Fruit fly (Drosophila melanogaster): ENCODE measurements around the gene PolrMT.

The PolrMT gene

DNA sequence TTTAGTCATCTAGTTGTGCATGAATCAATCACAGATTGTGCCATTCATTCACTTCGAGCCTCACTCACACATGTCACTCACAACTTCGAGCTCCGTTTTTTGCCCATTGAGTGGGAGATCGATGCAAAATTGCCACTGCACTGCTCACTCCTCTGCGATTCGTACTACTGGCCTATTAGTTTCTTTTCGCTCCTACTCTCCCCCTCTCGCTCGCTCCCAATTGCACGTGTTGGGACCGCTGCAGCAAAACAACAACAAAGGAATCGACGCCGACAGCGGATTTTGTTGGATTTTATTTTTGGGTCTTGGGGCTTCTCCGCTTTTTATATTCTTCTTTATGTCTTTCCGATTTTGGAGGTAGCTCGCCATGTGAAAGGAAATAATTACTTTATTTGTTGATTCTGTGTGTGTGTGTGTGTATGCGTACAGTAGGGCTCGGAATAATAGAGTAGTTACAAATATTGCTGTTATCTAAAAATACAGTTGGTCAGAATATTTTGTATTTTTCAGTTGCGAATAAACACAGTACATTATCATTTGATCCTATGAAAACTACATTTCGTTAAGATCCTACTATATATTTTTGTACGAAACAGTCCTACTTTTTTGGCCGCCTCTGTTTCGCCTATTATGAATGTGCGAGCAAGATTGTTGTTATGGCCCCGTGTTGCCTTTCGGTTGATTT is 33.9 kb downstream of the PolrMT start (continued):
- TF ChIP-seq gce (GFP tag; IDR thresholded peaks at IDR 0.05) (0 out of 3 replicates have a peak, but pooled peaks have one; percentile 58), Dip3 (GFP tag; optimal IDR thresholded peaks at IDR 0.05) (no peak), nmo (GFP tag; optimal IDR thresholded peaks at IDR 0.05) (peak; percentile 91), BEAF-32 (GFP tag; optimal IDR thresholded peaks at IDR 0.05) (no peak), CG10565 (GFP tag; optimal IDR thresholded peaks at IDR 0.05) (no peak), CG14050 (GFP tag; IDR thresholded peaks at IDR 0.05) (peak; percentile 61), CG7928 (GFP tag; optimal IDR thresholded peaks at IDR 0.05) (no peak), pho (GFP tag; optimal IDR thresholded peaks at IDR 0.05) (peak; percentile 55), dmrt11E (tag; optimal IDR thresholded peaks at IDR 0.05) (peak; percentile 90), HHEX (GFP tag; optimal IDR thresholded peaks at IDR 0.05) (peak; percentile 78), cg (GFP tag; optimal IDR thresholded peaks at IDR 0.05) (peak; percentile 77), Ets97D (GFP tag; optimal IDR thresholded peaks at IDR 0.05) (peak; percentile 21), prd (optimal IDR thresholded peaks at IDR 0.05) (no peak), prd (GFP tag; IDR thresholded peaks at IDR 0.05) (peak; percentile 85), CG11247 (GFP tag; IDR thresholded peaks at IDR 0.05) (0 out of 2 replicates have a peak, but pooled peaks have one; percentile 29), CG1602 (GFP tag; optimal IDR thresholded peaks at IDR 0.05) (peak; percentile 72), H15 (GFP tag; IDR thresholded peaks at IDR 0.05) (peak; percentile 80), dmrt99B (tag; optimal IDR thresholded peaks at IDR 0.05) (peak; percentile 90), Rfx (GFP tag; IDR thresholded peaks at IDR 0.05) (peak; percentile 43; the same call in 1 of the 2 replicates), sima (GFP tag; optimal IDR thresholded peaks at IDR 0.05) (peak; percentile 16), caup (GFP tag; optimal IDR thresholded peaks at IDR 0.05; ENCODE audit: severe bottlenecking) (peak; percentile 45), ken (GFP tag; IDR thresholded peaks at IDR 0.05) (peak; percentile 77; the same call in 2 of the 3 replicates), repo (GFP tag; optimal IDR thresholded peaks at IDR 0.05) (peak; percentile 34), CoRest (tag; optimal IDR thresholded peaks at IDR 0.05) (peak; percentile 87), NC2α (GFP tag; optimal IDR thresholded peaks at IDR 0.05) (peak; percentile 52), kni (GFP tag; optimal IDR thresholded peaks at IDR 0.05) (peak; percentile 64), CG18262 (tag; optimal IDR thresholded peaks at IDR 0.05) (peak; percentile 92), B-H2 (GFP tag; optimal IDR thresholded peaks at IDR 0.05) (no peak), eve (GFP tag; optimal IDR thresholded peaks at IDR 0.05) (no peak), CG34224 (GFP tag; IDR thresholded peaks at IDR 0.05; ENCODE audit: partially characterized antibody) (no peak), Atf-2 (GFP tag; optimal IDR thresholded peaks at IDR 0.05) (peak; percentile 62), CG7987 (GFP tag; optimal IDR thresholded peaks at IDR 0.05) (peak; percentile 36), Hr39 (optimal IDR thresholded peaks at IDR 0.05) (no peak), CG2712 (tag; optimal IDR thresholded peaks at IDR 0.05) (peak; percentile 93), CG9609 (GFP tag; optimal IDR thresholded peaks at IDR 0.05) (peak; percentile 46), Ets65A (GFP tag) (peak; percentile 89), CG4424 (GFP tag; optimal IDR thresholded peaks at IDR 0.05) (peak; percentile 86), gsb (GFP tag; IDR thresholded peaks at IDR 0.05) (peak; percentile 35; the same call in 1 of the 2 replicates), MESR4 (GFP tag; optimal IDR thresholded peaks at IDR 0.05) (no peak), sr (GFP tag; IDR thresholded peaks at IDR 0.05) (no peak), Mad (GFP tag; optimal IDR thresholded peaks at IDR 0.05) (peak; percentile 21), hth (optimal IDR thresholded peaks at IDR 0.05) (no peak), CG16815 (GFP tag; optimal IDR thresholded peaks at IDR 0.05) (peak; percentile 51), CG8290 (GFP tag; optimal IDR thresholded peaks at IDR 0.05) (peak; percentile 53), CG8290 (tag; optimal IDR thresholded peaks at IDR 0.05) (peak in 1 of 2 experiments; percentile 82), D19B (GFP tag; optimal IDR thresholded peaks at IDR 0.05) (peak; percentile 23), chm (GFP tag; IDR thresholded peaks at IDR 0.05) (peak; percentile 83), corto (GFP tag; optimal IDR thresholded peaks at IDR 0.05) (no peak), fd64A (GFP tag; optimal IDR thresholded peaks at IDR 0.05) (peak; percentile 76), sob (GFP tag; IDR thresholded peaks at IDR 0.05) (peak; percentile 57), BtbVII (GFP tag; optimal IDR thresholded peaks at IDR 0.05) (peak; percentile 61)
